Fruit fly (Drosophila melanogaster) whole organism, larva: ENCODE measurements around the gene CG17570.

Experiments used
- noc ChIP-seq: fragments of 200-800 bp; sonication (Bioruptor generic); optimal IDR thresholded peaks from 3 replicates; lab custom pipeline; 2019; ENCODE audit warnings: missing biosample characterization, mild to moderate bottlenecking, missing genetic modification characterization, moderate library complexity

Gene CG17570

dm6 chr2L:20222940-20223727 lies 41.1 kb downstream of the CG17570 start:
- TF ChIP-seq noc (tag; lab: Kevin White, UChicago): no peak
